Worm (Caenorhabditis elegans) whole organism, mixed stage, embryonic: Measurements from ENCODE around the gene C32D5.12.

ENCODE experiments used
- M03D4.4 ChIP-seq: sonication (generic microtip); optimal IDR thresholded peaks from 2 replicates; lab custom pipeline; 2017; ENCODE audit warnings: mild to moderate bottlenecking, missing genetic modification characterization, missing compliant biosample characterization
- bed-3 ChIP-seq: fragments of 200-800 bp; sonication (Bioruptor generic); optimal IDR thresholded peaks from 3 replicates; lab custom pipeline; 2018; ENCODE audit warnings: mild to moderate bottlenecking, missing genetic modification characterization, moderate library complexity, missing compliant biosample characterization
- blmp-1 ChIP-seq: fragments of 150-350 bp; optimal IDR thresholded peaks from 2 replicates; lab custom pipeline; 2014; ENCODE audit warnings: missing biosample characterization, missing genetic modification characterization
- ceh-39 ChIP-seq: fragments of 150-350 bp; optimal IDR thresholded peaks from 2 replicates; lab custom pipeline; 2014; ENCODE audit warnings: missing biosample characterization, missing genetic modification characterization
- ceh-43 ChIP-seq: fragments of 200-800 bp; sonication (Bioruptor generic); optimal IDR thresholded peaks from 2 replicates; lab custom pipeline; 2018; ENCODE audit warnings: mild to moderate bottlenecking, missing genetic modification characterization, moderate library complexity, missing compliant biosample characterization
- ceh-83 ChIP-seq: fragments of 200-800 bp; sonication (Bioruptor generic); optimal IDR thresholded peaks from 2 replicates; lab custom pipeline; 2018; ENCODE audit warnings: mild to moderate bottlenecking, missing genetic modification characterization, missing compliant biosample characterization
- ces-1 ChIP-seq: fragments of 150-350 bp; optimal IDR thresholded peaks from 2 replicates; lab custom pipeline; 2014; ENCODE audit warnings: missing biosample characterization, missing genetic modification reagents, missing genetic modification characterization
- cnd-1 ChIP-seq: fragments of 200-800 bp; sonication (Bioruptor generic); optimal IDR thresholded peaks from 2 replicates; lab custom pipeline; 2018; ENCODE audit warnings: mild to moderate bottlenecking, missing genetic modification characterization, missing compliant biosample characterization
- drap-1 ChIP-seq: fragments of 200-800 bp; sonication (Bioruptor generic); optimal IDR thresholded peaks from 3 replicates; lab custom pipeline; 2018; ENCODE audit warnings: mild to moderate bottlenecking, missing genetic modification characterization, missing compliant biosample characterization
- elt-1 ChIP-seq: sonication (generic microtip); optimal IDR thresholded peaks from 2 replicates; lab custom pipeline; 2017; ENCODE audit warnings: missing genetic modification characterization, mild to moderate bottlenecking, missing compliant biosample characterization, antibody characterized with exemption, moderate library complexity, borderline replicate concordance; ENCODE audit not compliant: insufficient read depth
- elt-3 ChIP-seq: fragments of 150-350 bp; optimal IDR thresholded peaks from 2 replicates; lab custom pipeline; 2014; ENCODE audit warnings: missing biosample characterization, missing genetic modification characterization
- flh-1 ChIP-seq: fragments of 200-800 bp; sonication (Bioruptor generic); optimal IDR thresholded peaks from 2 replicates; lab custom pipeline; 2018; ENCODE audit warnings: mild to moderate bottlenecking, missing genetic modification characterization, moderate library complexity, missing compliant biosample characterization
- ham-2 ChIP-seq: fragments of 200-800 bp; sonication (Bioruptor generic); optimal IDR thresholded peaks from 2 replicates; lab custom pipeline; 2018; ENCODE audit warnings: mild to moderate bottlenecking, missing genetic modification characterization, missing compliant biosample characterization
- hlh-1 ChIP-seq: fragments of 150-350 bp; optimal IDR thresholded peaks from 2 replicates; lab custom pipeline; 2014; ENCODE audit warnings: missing biosample characterization, missing genetic modification reagents, missing genetic modification characterization
- lin-13 ChIP-seq: fragments of 150-350 bp; optimal IDR thresholded peaks from 2 replicates; lab custom pipeline; 2014; ENCODE audit warnings: missing biosample characterization, missing genetic modification characterization
- lin-32 ChIP-seq: fragments of 200-800 bp; sonication (Bioruptor generic); optimal IDR thresholded peaks from 2 replicates; lab custom pipeline; 2018; ENCODE audit warnings: mild to moderate bottlenecking, missing genetic modification characterization, missing compliant biosample characterization
- lsy-2 ChIP-seq: fragments of 150-350 bp; optimal IDR thresholded peaks from 2 replicates; lab custom pipeline; 2014; ENCODE audit warnings: missing biosample characterization, missing genetic modification characterization
- mab-5 ChIP-seq: fragments of 150-350 bp; optimal IDR thresholded peaks from 2 replicates; lab custom pipeline; 2014; ENCODE audit warnings: missing biosample characterization, missing genetic modification characterization
- mep-1 ChIP-seq: fragments of 150-350 bp; optimal IDR thresholded peaks from 2 replicates; lab custom pipeline; 2017; ENCODE audit warnings: missing biosample characterization, missing genetic modification reagents, missing genetic modification characterization, inconsistent platforms
- mls-2 ChIP-seq: sonication (generic microtip); optimal IDR thresholded peaks from 2 replicates; lab custom pipeline; 2016; ENCODE audit warnings: mild to moderate bottlenecking, missing genetic modification characterization, moderate library complexity, missing compliant biosample characterization
- nhr-12 ChIP-seq: fragments of 150-350 bp; optimal IDR thresholded peaks from 2 replicates; lab custom pipeline; 2014; ENCODE audit warnings: missing biosample characterization, missing genetic modification characterization
- nhr-2 ChIP-seq: fragments of 150-350 bp; optimal IDR thresholded peaks from 2 replicates; lab custom pipeline; 2014; ENCODE audit warnings: missing biosample characterization, missing genetic modification characterization
- nhr-237 ChIP-seq: fragments of 150-350 bp; optimal IDR thresholded peaks from 2 replicates; lab custom pipeline; 2014; ENCODE audit warnings: missing biosample characterization, missing genetic modification characterization
- nhr-28 ChIP-seq: fragments of 150-350 bp; optimal IDR thresholded peaks from 2 replicates; lab custom pipeline; 2014; ENCODE audit warnings: missing biosample characterization, missing genetic modification characterization
- pha-4 ChIP-seq: fragments of 150-350 bp; optimal IDR thresholded peaks from 2 replicates; lab custom pipeline; 2018; ENCODE audit warnings: missing biosample characterization, missing genetic modification reagents, missing genetic modification characterization
- sem-2 ChIP-seq: fragments of 200-800 bp; sonication (Bioruptor generic); optimal IDR thresholded peaks from 2 replicates; lab custom pipeline; 2018; ENCODE audit warnings: mild to moderate bottlenecking, missing genetic modification characterization, missing compliant biosample characterization
- snpc-4 ChIP-seq: fragments of 150-350 bp; optimal IDR thresholded peaks from 2 replicates; lab custom pipeline; 2014; ENCODE audit warnings: missing biosample characterization, missing genetic modification characterization
- tbx-8 ChIP-seq: fragments of 200-800 bp; sonication (Bioruptor generic); optimal IDR thresholded peaks from 2 replicates; lab custom pipeline; 2018; ENCODE audit warnings: mild to moderate bottlenecking, missing genetic modification characterization, moderate library complexity, missing compliant biosample characterization
- unc-120 ChIP-seq: sonication (generic microtip); optimal IDR thresholded peaks from 2 replicates; lab custom pipeline; 2017; ENCODE audit warnings: missing genetic modification characterization, missing compliant biosample characterization; ENCODE audit not compliant: poor library complexity, severe bottlenecking
- unc-39 ChIP-seq: fragments of 150-350 bp; optimal IDR thresholded peaks from 2 replicates; lab custom pipeline; 2014; ENCODE audit warnings: missing biosample characterization, missing genetic modification characterization
- unc-62 ChIP-seq: fragments of 150-350 bp; optimal IDR thresholded peaks from 2 replicates; lab custom pipeline; 2014; ENCODE audit warnings: missing biosample characterization, missing genetic modification reagents, missing genetic modification characterization
- zip-8 ChIP-seq: fragments of 150-350 bp; optimal IDR thresholded peaks from 2 replicates; lab custom pipeline; 2014; ENCODE audit warnings: missing biosample characterization, missing genetic modification characterization
- ztf-11 ChIP-seq: fragments of 150-350 bp; optimal IDR thresholded peaks from 2 replicates; lab custom pipeline; 2014; ENCODE audit warnings: missing biosample characterization, missing genetic modification characterization

C32D5.12 gene

ce11 chrII:6358905-6359304, at the start of gene C32D5.12:
C32D5.12 (minus strand) TSS chrII:6359005.
- TF ChIP-seq nhr-237 (tag; lab: Kevin White, UChicago) (no peak), snpc-4 (tag; lab: Kevin White, UChicago) (no peak), sem-2 (GFP tag; lab: Kevin White, UChicago) (no peak), blmp-1 (no peak), unc-39 (tag; lab: Kevin White, UChicago) (no peak), ceh-39 (tag; lab: Kevin White, UChicago) (no peak), pha-4 (no peak), M03D4.4 (no peak), hlh-1 (tag; lab: Kevin White, UChicago) (no peak)

ce11 chrII:6407279-6407678, 48.5 kb upstream of the C32D5.12 start, which contains the start of gene spp-11:
spp-11 (minus strand) TSS chrII:6407379.
- no peak for TF ChIP-seq snpc-4 (tag; lab: Kevin White, UChicago)
- no peak for TF ChIP-seq nhr-2 (tag; lab: Kevin White, UChicago)
- TF ChIP-seq flh-1, result no peak
- TF ChIP-seq pha-4, result no peak
- no peak for TF ChIP-seq elt-1
- TF ChIP-seq nhr-237 (tag; lab: Kevin White, UChicago), result no peak
- TF ChIP-seq ztf-11 (tag; lab: Kevin White, UChicago), result no peak
- no peak for TF ChIP-seq drap-1 (GFP tag; lab: Kevin White, UChicago)
- TF ChIP-seq unc-62 (GFP tag; lab: Kevin White, UChicago), result no peak
- TF ChIP-seq lin-13 (tag; lab: Kevin White, UChicago), result no peak
- TF ChIP-seq nhr-12, result no peak
- no peak for TF ChIP-seq unc-120 (tag; lab: Kevin White, UChicago)
- no peak for TF ChIP-seq ces-1 (GFP tag; lab: Kevin White, UChicago)
- TF ChIP-seq zip-8, result no peak
- TF ChIP-seq blmp-1, result no peak
- TF ChIP-seq ceh-83, result no peak
- no peak for TF ChIP-seq nhr-28 (tag; lab: Kevin White, UChicago)
- TF ChIP-seq mab-5 (tag; lab: Kevin White, UChicago), result no peak
- no peak for TF ChIP-seq lin-32

- no peak for TF ChIP-seq mep-1 (tag; lab: Kevin White, UChicago)
- TF ChIP-seq unc-62 (GFP tag; lab: Kevin White, UChicago), result no peak
- no peak for TF ChIP-seq ces-1 (GFP tag; lab: Kevin White, UChicago)
- no peak for TF ChIP-seq ceh-39 (tag; lab: Kevin White, UChicago)
- TF ChIP-seq elt-3 (tag; lab: Kevin White, UChicago), result no peak
- TF ChIP-seq pha-4, result no peak
These were observed 44.4 kb upstream of the C32D5.12 start, which contains the start of gene T25D10.1 for ce11 chrII:6403233-6403632. T25D10.1 (plus strand) TSS chrII:6403401.

- no peak for TF ChIP-seq hlh-1 (tag; lab: Kevin White, UChicago)
- TF ChIP-seq ceh-43 (GFP tag; lab: Kevin White, UChicago), result no peak
- TF ChIP-seq cnd-1, result no peak
- no peak for TF ChIP-seq nhr-12
- no peak for TF ChIP-seq ceh-83
- no peak for TF ChIP-seq bed-3 (GFP tag; lab: Kevin White, UChicago)
- TF ChIP-seq elt-3 (tag; lab: Kevin White, UChicago), result no peak
- TF ChIP-seq lsy-2 (tag; lab: Kevin White, UChicago), result no peak
- TF ChIP-seq tbx-8 (GFP tag; lab: Kevin White, UChicago), result no peak
- TF ChIP-seq snpc-4 (tag; lab: Kevin White, UChicago), result no peak
- no peak for TF ChIP-seq mab-5 (tag; lab: Kevin White, UChicago)
- TF ChIP-seq flh-1, result no peak
- no peak for TF ChIP-seq unc-62 (GFP tag; lab: Kevin White, UChicago)
- no peak for TF ChIP-seq mls-2 (tag; lab: Kevin White, UChicago)
- no peak for TF ChIP-seq lin-32
- TF ChIP-seq lin-13 (tag; lab: Kevin White, UChicago), result no peak
- TF ChIP-seq, all 35 proteins: peak for 0
These were observed 42.8 kb upstream of the C32D5.12 start, which contains the start of gene btb-2 for ce11 chrII:6401649-6402048. btb-2 (plus strand) TSS chrII:6401949.

- TF ChIP-seq ham-2 (GFP tag; lab: Kevin White, UChicago) (no peak), pha-4 (no peak), sem-2 (GFP tag; lab: Kevin White, UChicago) (no peak), lin-13 (tag; lab: Kevin White, UChicago) (no peak), elt-1 (peak; percentile 37)
- TF ChIP-seq, all 35 proteins: peak for 1
These were observed 39.6 kb upstream of the C32D5.12 start, which contains the start of gene zig-10 for ce11 chrII:6398406-6398805. zig-10 (plus strand) TSS chrII:6398706.
